Worm (Caenorhabditis elegans): ENCODE data around the gene fbxb-30.

ce11 chrII:982842-983241, 18.4 kb downstream of the fbxb-30 start, which contains the start of gene srh-274:
- TF ChIP-seq ahr-1 (tag; optimal IDR thresholded peaks at IDR 0.05) (no peak), che-1 (tag; optimal IDR thresholded peaks at IDR 0.05) (no peak)
